Worm (Caenorhabditis elegans): Measurements from ENCODE around the gene scc-1.

ce11 chrII:4675481-4675880 is 23.0 kb upstream of the scc-1 start, which contains the start of gene T05A7.3:
- TF ChIP-seq sea-1 (GFP tag; conservative IDR thresholded peaks at IDR 0.05), result no peak
- no peak for TF ChIP-seq ama-1 (optimal IDR thresholded peaks at IDR 0.05)
- no peak for TF ChIP-seq hnd-1 (tag; optimal IDR thresholded peaks at IDR 0.05)
- TF ChIP-seq pes-1 (GFP tag; IDR thresholded peaks at IDR 0.05), result no peak
- TF ChIP-seq F13C5.2 (tag; optimal IDR thresholded peaks at IDR 0.05), result no peak
- TF ChIP-seq tbx-37 (GFP tag; conservative IDR thresholded peaks at IDR 0.05), result no peak
- TF ChIP-seq ceh-36 (tag; optimal IDR thresholded peaks at IDR 0.05), result no peak
- TF ChIP-seq flt-1 (GFP tag; IDR thresholded peaks at IDR 0.05), result no peak
- TF ChIP-seq aly-1 (tag; optimal IDR thresholded peaks at IDR 0.05), result no peak
- TF ChIP-seq tra-4 (tag; optimal IDR thresholded peaks at IDR 0.05), result no peak

Measured in whole organism, early embryonic.